Worm (Caenorhabditis elegans) whole organism, L1 larva: ENCODE data around the gene T02B11.6.

Experiments used
- C04F5.9 ChIP-seq: sonication (generic microtip); optimal IDR thresholded peaks from 2 replicates; lab custom pipeline; 2016; ENCODE audit warnings: missing genetic modification characterization, missing compliant biosample characterization
- F16B12.6 ChIP-seq: fragments of 150-350 bp; optimal IDR thresholded peaks from 2 replicates; lab custom pipeline; 2014; ENCODE audit warnings: missing biosample characterization, missing genetic modification characterization
- Y116A8C.19 ChIP-seq: sonication (generic microtip); optimal IDR thresholded peaks from 2 replicates; lab custom pipeline; 2016; ENCODE audit warnings: missing compliant biosample characterization, missing genetic modification characterization, borderline replicate concordance
- aha-1 ChIP-seq: fragments of 150-350 bp; optimal IDR thresholded peaks from 2 replicates; lab custom pipeline; 2014; ENCODE audit warnings: missing biosample characterization, missing genetic modification characterization
- alr-1 ChIP-seq: fragments of 200-800 bp; sonication (Bioruptor generic); optimal IDR thresholded peaks from 2 replicates; lab custom pipeline; 2018; ENCODE audit warnings: borderline replicate concordance, mild to moderate bottlenecking, missing genetic modification characterization, missing compliant biosample characterization
- aly-2 ChIP-seq: fragments of 150-350 bp; optimal IDR thresholded peaks from 2 replicates; lab custom pipeline; 2014; ENCODE audit warnings: missing biosample characterization, missing genetic modification characterization
- ama-1 ChIP-seq: fragments of 150-350 bp; optimal IDR thresholded peaks from 2 replicates; lab custom pipeline; 2014
- ceh-82 ChIP-seq, 3 experiments: fragments of 150-350 bp in 1 of 3; sonication (generic microtip) in 2 of 3; optimal IDR thresholded peaks; 2 replicates each; lab custom pipeline; 2014 to 2017; ENCODE audit warnings: missing biosample characterization in 3 of 3, missing genetic modification characterization in 3 of 3
- ces-1 ChIP-seq: fragments of 150-350 bp; optimal IDR thresholded peaks from 2 replicates; lab custom pipeline; 2014; ENCODE audit warnings: missing biosample characterization, missing genetic modification reagents, missing genetic modification characterization
- dpl-1 ChIP-seq, 3 experiments: fragments of 150-350 bp in 2 of 3; sonication (generic microtip) in 1 of 3; optimal IDR thresholded peaks; 2 replicates each; lab custom pipeline; 2014 to 2017; ENCODE audit warnings: missing biosample characterization in 3 of 3, missing genetic modification characterization in 3 of 3, missing genetic modification reagents in 3 of 3
- dsc-1 ChIP-seq: sonication (generic microtip); optimal IDR thresholded peaks from 2 replicates; lab custom pipeline; 2016; ENCODE audit warnings: mild to moderate bottlenecking, missing genetic modification characterization, missing compliant biosample characterization
- egl-13 ChIP-seq: sonication (generic microtip); optimal IDR thresholded peaks from 2 replicates; lab custom pipeline; 2016; ENCODE audit warnings: missing genotype, missing genetic modification reagents, missing genetic modification characterization, missing compliant biosample characterization
- elt-3 ChIP-seq, 6 experiments: fragments of 150-350 bp in 1 of 6; sonication (generic microtip); optimal IDR thresholded peaks; 2 replicates each; lab custom pipeline; 2017 to 2018; ENCODE audit warnings: missing biosample characterization in 6 of 6, missing genetic modification characterization in 6 of 6, inconsistent platforms in 1 of 6
- ets-5 ChIP-seq: fragments of 200-800 bp; sonication (Bioruptor generic); IDR thresholded peaks from 2 replicates; pipeline ENCODE4 v1.3.6; 2022; ENCODE audit warnings: missing genetic modification characterization, missing compliant biosample characterization
- fkh-4 ChIP-seq: sonication (generic microtip); optimal IDR thresholded peaks from 2 replicates; lab custom pipeline; 2016; ENCODE audit warnings: missing compliant biosample characterization, missing genetic modification characterization, borderline replicate concordance
- fos-1 ChIP-seq: fragments of 150-350 bp; optimal IDR thresholded peaks from 2 replicates; lab custom pipeline; 2014; ENCODE audit warnings: missing biosample characterization, missing genetic modification characterization
- grh-1 ChIP-seq: fragments of 200-800 bp; sonication (Bioruptor generic); IDR thresholded peaks from 2 replicates; pipeline ENCODE4 v1.3.6; 2022; ENCODE audit warnings: missing genetic modification reagents, missing genetic modification characterization, missing compliant biosample characterization
- hpl-2 ChIP-seq: fragments of 150-350 bp; optimal IDR thresholded peaks from 2 replicates; lab custom pipeline; 2014; ENCODE audit warnings: missing biosample characterization, missing genetic modification reagents, missing genetic modification characterization
- jun-1 ChIP-seq: fragments of 150-350 bp; optimal IDR thresholded peaks from 2 replicates; lab custom pipeline; 2014; ENCODE audit warnings: missing biosample characterization, missing genetic modification reagents, missing genetic modification characterization
- lin-15B ChIP-seq: fragments of 150-350 bp; sonication (generic microtip); optimal IDR thresholded peaks from 3 replicates; lab custom pipeline; 2014; ENCODE audit warnings: missing biosample characterization, missing genetic modification characterization
- lin-39 ChIP-seq: fragments of 150-350 bp; optimal IDR thresholded peaks from 2 replicates; lab custom pipeline; 2014; ENCODE audit warnings: missing biosample characterization, missing genetic modification reagents, missing genetic modification characterization
- lsy-2 ChIP-seq, 2 experiments: fragments of 150-350 bp; optimal IDR thresholded peaks; 2 replicates each; lab custom pipeline; 2014; ENCODE audit warnings: missing biosample characterization in 2 of 2, missing genetic modification characterization in 2 of 2
- mef-2 ChIP-seq: fragments of 150-350 bp; optimal IDR thresholded peaks from 2 replicates; lab custom pipeline; 2014; ENCODE audit warnings: missing biosample characterization, missing genetic modification characterization
- nhr-11 ChIP-seq: fragments of 150-350 bp; optimal IDR thresholded peaks from 2 replicates; lab custom pipeline; 2014; ENCODE audit warnings: missing biosample characterization, missing genetic modification characterization
- nhr-19 ChIP-seq: fragments of 200-800 bp; sonication (Bioruptor generic); conservative IDR thresholded peaks from 2 replicates; pipeline ENCODE4 v1.3.6; 2022; ENCODE audit warnings: missing genetic modification characterization, missing compliant biosample characterization
- nhr-20 ChIP-seq: sonication (generic microtip); optimal IDR thresholded peaks from 2 replicates; lab custom pipeline; 2016; ENCODE audit warnings: mild to moderate bottlenecking, missing genetic modification characterization, missing compliant biosample characterization
- nhr-237 ChIP-seq: fragments of 150-350 bp; optimal IDR thresholded peaks from 2 replicates; lab custom pipeline; 2014; ENCODE audit warnings: missing biosample characterization, missing genetic modification characterization
- nhr-28 ChIP-seq: fragments of 150-350 bp; optimal IDR thresholded peaks from 2 replicates; lab custom pipeline; 2014; ENCODE audit warnings: missing biosample characterization, missing genetic modification characterization
- nhr-47 ChIP-seq: sonication (generic microtip); optimal IDR thresholded peaks from 2 replicates; lab custom pipeline; 2016; ENCODE audit warnings: mild to moderate bottlenecking, missing genetic modification characterization, moderate library complexity, missing compliant biosample characterization
- nhr-76 ChIP-seq: sonication (generic microtip); optimal IDR thresholded peaks from 2 replicates; lab custom pipeline; 2017; ENCODE audit warnings: missing biosample characterization, missing genetic modification characterization
- nhr-77 ChIP-seq: fragments of 150-350 bp; optimal IDR thresholded peaks from 2 replicates; lab custom pipeline; 2014; ENCODE audit warnings: missing biosample characterization, missing genetic modification characterization
- nhr-84 ChIP-seq: sonication (generic microtip); optimal IDR thresholded peaks from 2 replicates; lab custom pipeline; 2017; ENCODE audit warnings: missing biosample characterization, missing genetic modification characterization
- pag-3 ChIP-seq: sonication (generic microtip); optimal IDR thresholded peaks from 2 replicates; lab custom pipeline; 2017; ENCODE audit warnings: missing genetic modification characterization, mild to moderate bottlenecking, missing compliant biosample characterization, antibody characterized with exemption, borderline replicate concordance; ENCODE audit not compliant: insufficient read depth
- pax-3 ChIP-seq: fragments of 200-800 bp; sonication (Bioruptor generic); optimal IDR thresholded peaks from 2 replicates; lab custom pipeline; 2018; ENCODE audit warnings: mild to moderate bottlenecking, missing genetic modification characterization, moderate library complexity, missing compliant biosample characterization
- rnt-1 ChIP-seq: sonication (generic microtip); optimal IDR thresholded peaks from 2 replicates; lab custom pipeline; 2016; ENCODE audit warnings: mild to moderate bottlenecking, missing genetic modification characterization, moderate library complexity, missing compliant biosample characterization
- skn-1 ChIP-seq: fragments of 150-350 bp; optimal IDR thresholded peaks from 2 replicates; lab custom pipeline; 2014; ENCODE audit warnings: missing biosample characterization, missing genetic modification characterization
- snpc-4 ChIP-seq: fragments of 150-350 bp; optimal IDR thresholded peaks from 2 replicates; lab custom pipeline; 2014; ENCODE audit warnings: missing biosample characterization, missing genetic modification characterization
- snu-23 ChIP-seq: sonication (generic microtip); optimal IDR thresholded peaks from 2 replicates; lab custom pipeline; 2016; ENCODE audit warnings: missing genetic modification characterization, missing compliant biosample characterization
- sptf-1 ChIP-seq: fragments of 150-350 bp; optimal IDR thresholded peaks from 2 replicates; lab custom pipeline; 2014; ENCODE audit warnings: missing biosample characterization, missing genetic modification characterization
- tbx-2 ChIP-seq: sonication (generic microtip); optimal IDR thresholded peaks from 2 replicates; lab custom pipeline; 2016; ENCODE audit warnings: missing genetic modification characterization, missing compliant biosample characterization
- unc-130 ChIP-seq: fragments of 150-350 bp; optimal IDR thresholded peaks from 2 replicates; lab custom pipeline; 2017; ENCODE audit warnings: missing biosample characterization, missing genetic modification characterization, inconsistent platforms
- unc-30 ChIP-seq: sonication (generic microtip); optimal IDR thresholded peaks from 2 replicates; lab custom pipeline; 2017; ENCODE audit warnings: missing biosample characterization, missing genetic modification characterization
- unc-62 ChIP-seq: fragments of 150-350 bp; optimal IDR thresholded peaks from 2 replicates; lab custom pipeline; 2014; ENCODE audit warnings: missing biosample characterization, missing genetic modification reagents, missing genetic modification characterization
- unc-86 ChIP-seq: sonication (generic microtip); optimal IDR thresholded peaks from 2 replicates; lab custom pipeline; 2016; ENCODE audit warnings: missing genetic modification characterization, missing compliant biosample characterization
- xbp-1 ChIP-seq: sonication (generic microtip); optimal IDR thresholded peaks from 2 replicates; lab custom pipeline; 2016; ENCODE audit warnings: missing genetic modification characterization, missing compliant biosample characterization
- zag-1 ChIP-seq: fragments of 150-350 bp; optimal IDR thresholded peaks from 2 replicates; lab custom pipeline; 2014; ENCODE audit warnings: missing biosample characterization, missing genetic modification characterization
- ztf-4 ChIP-seq: fragments of 150-350 bp; optimal IDR thresholded peaks from 2 replicates; lab custom pipeline; 2014; ENCODE audit warnings: missing biosample characterization, missing genetic modification characterization

T02B11.6 gene

ce11 chrV:878567-878966, 10.5 kb downstream of the T02B11.6 start, which contains the start of gene T02B11.8:
TSS of gene T02B11.8 (minus strand) at chrV:878667.
- TF ChIP-seq snpc-4 (tag; lab: Kevin White, UChicago) (no peak), ces-1 (GFP tag; lab: Kevin White, UChicago) (no peak), Y116A8C.19 (tag; lab: Kevin White, UChicago) (no peak), egl-13 (tag; lab: Kevin White, UChicago) (no peak), lin-39 (tag; lab: Kevin White, UChicago) (no peak), xbp-1 (tag; lab: Kevin White, UChicago) (no peak), nhr-28 (no peak), ama-1 (no peak), snu-23 (no peak), rnt-1 (tag; lab: Kevin White, UChicago) (no peak), tbx-2 (tag; lab: Kevin White, UChicago) (no peak), lin-15B (tag; lab: Kevin White, UChicago) (no peak), nhr-19 (GFP tag; lab: Robert Waterston, UW) (no peak), nhr-76 (no peak), dpl-1 (GFP tag; optimal IDR thresholded peaks at IDR 0.05; lab: Kevin White, UChicago) (no peak), unc-30 (tag; lab: Kevin White, UChicago) (no peak), zag-1 (tag; lab: Kevin White, UChicago) (no peak), nhr-20 (tag; lab: Kevin White, UChicago) (no peak), unc-86 (tag; lab: Kevin White, UChicago) (no peak)

ce11 chrV:875945-876344, 13.2 kb downstream of the T02B11.6 start, which contains the start of gene T02B11.9:
TSS of gene T02B11.9 (plus strand) at chrV:876245.
- TF ChIP-seq pag-3 (tag; lab: Kevin White, UChicago) (no peak), nhr-84 (tag; lab: Kevin White, UChicago) (no peak), pax-3 (no peak), ceh-82 (tag; optimal IDR thresholded peaks at IDR 0.05; lab: Kevin White, UChicago) (no peak), jun-1 (no peak), unc-130 (no peak), tbx-2 (tag; lab: Kevin White, UChicago) (no peak), nhr-11 (no peak), skn-1 (tag; lab: Kevin White, UChicago) (no peak), grh-1 (no peak)

ce11 chrV:871029-871428, 18.1 kb downstream of the T02B11.6 start, which contains the start of gene T02B11.4:
TSS of gene T02B11.4 (minus strand) at chrV:871129.
- no peak for TF ChIP-seq snpc-4 (tag; lab: Kevin White, UChicago)
- no peak for TF ChIP-seq rnt-1 (tag; lab: Kevin White, UChicago)
- TF ChIP-seq sptf-1 = no peak
- no peak for TF ChIP-seq hpl-2
- TF ChIP-seq ces-1 (GFP tag; lab: Kevin White, UChicago) = no peak
- no peak for TF ChIP-seq dsc-1 (tag; lab: Kevin White, UChicago)
- TF ChIP-seq dpl-1 (GFP tag; optimal IDR thresholded peaks at IDR 0.05; lab: Kevin White, UChicago) = no peak
- no peak for TF ChIP-seq lin-39 (tag; lab: Kevin White, UChicago)
- no peak for TF ChIP-seq aha-1
- TF ChIP-seq lin-15B (tag; lab: Kevin White, UChicago) = no peak
- no peak for TF ChIP-seq F16B12.6
- TF ChIP-seq ets-5 (GFP tag; lab: Robert Waterston, UW) = no peak
- no peak for TF ChIP-seq aly-2 (tag; lab: Kevin White, UChicago)
- no peak for TF ChIP-seq pax-3
- TF ChIP-seq alr-1 (tag; lab: Kevin White, UChicago) = no peak

- TF ChIP-seq fos-1 (tag; lab: Kevin White, UChicago) (no peak), ces-1 (GFP tag; lab: Kevin White, UChicago) (no peak), nhr-237 (tag; lab: Kevin White, UChicago) (no peak), lsy-2 (tag; optimal IDR thresholded peaks at IDR 0.05; lab: Kevin White, UChicago) (no peak), nhr-77 (tag; lab: Kevin White, UChicago) (no peak), ets-5 (GFP tag; lab: Robert Waterston, UW) (no peak), nhr-47 (no peak), unc-62 (no peak), elt-3 (tag; optimal IDR thresholded peaks at IDR 0.05; lab: Kevin White, UChicago) (no peak), ztf-4 (tag; lab: Kevin White, UChicago) (no peak), fkh-4 (no peak), C04F5.9 (tag; lab: Kevin White, UChicago) (no peak), mef-2 (tag; lab: Kevin White, UChicago) (no peak)
- TF ChIP-seq, all 84 proteins: peak for 0
Measured at ce11 chrV:866729-867128, 22.4 kb downstream of the T02B11.6 start, which contains the start of gene T02B11.3. TSS of gene T02B11.3 (minus strand) at chrV:866829.
